Worm (Caenorhabditis elegans): ENCODE data around the gene F10B5.2.

Gene F10B5.2

DNA sequence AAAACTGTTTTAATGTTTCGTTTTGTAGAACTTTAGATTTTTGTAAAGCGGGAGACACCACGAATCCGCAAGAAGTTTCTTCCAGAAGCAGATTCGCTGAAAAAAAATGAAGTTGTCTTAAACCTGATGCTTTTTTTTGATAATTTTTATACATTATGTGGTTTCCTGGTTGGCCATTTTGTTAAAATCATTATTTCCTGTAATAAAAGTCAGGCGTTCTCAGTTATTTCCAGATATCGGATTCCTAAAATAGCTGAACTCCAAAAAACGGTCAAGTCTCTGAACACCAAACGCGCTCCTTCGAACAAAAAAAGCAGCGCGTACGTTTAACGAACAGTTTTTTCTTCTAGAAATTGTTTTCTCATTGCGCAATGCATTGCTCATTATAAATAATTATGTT lies 7.2 kb upstream of the F10B5.2 start:
- TF ChIP-seq pqm-1 (tag; optimal IDR thresholded peaks at IDR 0.05) (no peak), R02D3.7 (tag; optimal IDR thresholded peaks at IDR 0.05) (no peak), Y5F2A.4 (GFP tag; optimal IDR thresholded peaks at IDR 0.05) (no peak), ztf-7 (tag; optimal IDR thresholded peaks at IDR 0.05) (no peak), aha-1 (tag) (peak; percentile 41), unc-130 (GFP tag; optimal IDR thresholded peaks at IDR 0.05) (peak; percentile 32), lsy-2 (tag; optimal IDR thresholded peaks at IDR 0.05) (peak in 1 of 2 experiments; percentile 59), hmg-1.1 (GFP tag; IDR thresholded peaks at IDR 0.05) (peak; percentile 44; the same call in 1 of the 2 replicates), tag-97 (GFP tag; IDR thresholded peaks at IDR 0.05) (no peak), lin-38 (GFP tag; IDR thresholded peaks at IDR 0.05) (peak; percentile 74), dmd-8 (GFP tag; IDR thresholded peaks at IDR 0.05) (no peak), dmd-6 (GFP tag; IDR thresholded peaks at IDR 0.05) (no peak), mep-1 (tag; optimal IDR thresholded peaks at IDR 0.05) (peak; percentile 30), mes-2 (tag; optimal IDR thresholded peaks at IDR 0.05; ENCODE audit: poor library complexity, severe bottlenecking) (peak; percentile 43), nhr-237 (tag; optimal IDR thresholded peaks at IDR 0.05) (no peak), hif-1 (tag; optimal IDR thresholded peaks at IDR 0.05) (peak in 1 of 2 experiments; percentile 67), php-3 (GFP tag; IDR thresholded peaks at IDR 0.05) (no peak), F37D6.2 (tag; optimal IDR thresholded peaks at IDR 0.05) (no peak), nhr-77 (tag; optimal IDR thresholded peaks at IDR 0.05) (no peak), nhr-11 (tag; optimal IDR thresholded peaks at IDR 0.05) (no peak), dpl-1 (GFP tag; optimal IDR thresholded peaks at IDR 0.05) (peak; percentile 41), dve-1 (tag; optimal IDR thresholded peaks at IDR 0.05; ENCODE audit: insufficient read depth) (no peak), ztf-11 (tag; optimal IDR thresholded peaks at IDR 0.05) (no peak)

DNA sequence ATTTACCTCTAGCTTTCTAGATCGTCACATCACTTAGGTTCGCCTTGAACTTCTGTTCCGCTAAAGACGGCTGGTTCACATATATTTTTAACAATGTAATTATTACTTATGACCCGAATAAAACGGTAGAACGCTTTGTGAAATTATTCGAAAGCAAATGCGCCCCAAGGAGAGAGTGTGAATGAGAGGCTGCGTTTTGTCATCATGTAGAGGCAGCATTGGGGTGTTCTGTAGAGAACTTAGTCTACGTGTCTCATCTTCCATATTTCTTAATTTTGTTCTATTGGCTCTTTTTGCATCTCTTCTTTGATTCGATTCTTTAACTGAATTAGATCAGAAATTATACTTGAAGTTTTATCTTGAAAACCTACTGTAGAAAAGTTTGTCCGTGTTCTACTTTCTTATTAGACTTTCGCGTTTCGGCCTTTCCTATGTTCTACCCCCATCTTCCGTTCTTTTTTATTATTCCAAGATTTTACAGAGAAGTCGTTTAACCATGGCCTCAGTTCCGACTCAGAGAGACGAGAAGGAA lies 6.5 kb upstream of the F10B5.2 start, which contains the start of gene cdc-48.2:
Gene cdc-48.2, plus strand, starts transcription at position 482 of the 532 bp plus-strand sequence.
- TF ChIP-seq mxl-3 (GFP tag; optimal IDR thresholded peaks at IDR 0.05), result peak; percentile 7
- peak; percentile 48 for TF ChIP-seq lin-38 (GFP tag; IDR thresholded peaks at IDR 0.05)
- TF ChIP-seq mes-2 (tag; optimal IDR thresholded peaks at IDR 0.05; ENCODE audit: poor library complexity, severe bottlenecking), result peak; percentile 35
- TF ChIP-seq ZK546.5 (tag; optimal IDR thresholded peaks at IDR 0.05), result no peak
- 0 out of 2 replicates have a peak, but pooled peaks have one; percentile 28 for TF ChIP-seq ctbp-1 (GFP tag; IDR thresholded peaks at IDR 0.05)
- TF ChIP-seq tag-97 (GFP tag; IDR thresholded peaks at IDR 0.05), result no peak
- TF ChIP-seq lsy-2 (tag; optimal IDR thresholded peaks at IDR 0.05), result peak in 1 of 2 experiments; percentile 62

DNA sequence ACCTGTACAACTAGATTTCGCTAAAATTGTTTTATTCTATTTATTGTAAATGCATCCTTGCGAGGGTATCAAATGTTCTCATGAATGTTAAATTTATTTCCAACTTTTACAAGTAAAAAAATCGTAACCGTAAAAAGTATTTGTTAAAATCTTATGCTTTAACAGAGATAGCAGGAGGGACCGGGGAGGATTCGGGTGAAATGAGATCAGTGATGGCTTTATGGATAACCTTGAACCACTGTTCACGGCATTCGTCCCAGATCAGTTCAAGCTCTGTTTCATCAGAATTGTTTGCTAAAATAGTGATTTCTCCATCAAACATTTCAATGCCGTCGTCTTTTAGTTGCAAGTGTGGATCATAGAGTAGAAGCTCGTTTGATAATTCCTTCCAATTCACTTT lies 3.4 kb upstream of the F10B5.2 start:
- no peak for TF ChIP-seq nhr-76 (tag; optimal IDR thresholded peaks at IDR 0.05)
- TF ChIP-seq D1046.2 (GFP tag; IDR thresholded peaks at IDR 0.05), result no peak
- no peak for TF ChIP-seq pha-4 (GFP tag; IDR thresholded peaks at IDR 0.05)
- no peak for TF ChIP-seq pha-4 (tag; optimal IDR thresholded peaks at IDR 0.05)
- TF ChIP-seq nhr-25 (tag; optimal IDR thresholded peaks at IDR 0.05; ENCODE audit: borderline replicate concordance, insufficient read depth), result no peak
- TF ChIP-seq snpc-1.2 (GFP tag; IDR thresholded peaks at IDR 0.05), result no peak
- no peak for TF ChIP-seq lim-7 (GFP tag; IDR thresholded peaks at IDR 0.05)
- no peak for TF ChIP-seq sdz-12 (GFP tag; optimal IDR thresholded peaks at IDR 0.05)
- no peak for TF ChIP-seq mdt-29 (GFP tag; IDR thresholded peaks at IDR 0.05)
- no peak for TF ChIP-seq mdl-1 (tag; optimal IDR thresholded peaks at IDR 0.05)
- TF ChIP-seq aha-1 (tag), result no peak
- no peak for TF ChIP-seq jun-1 (tag; optimal IDR thresholded peaks at IDR 0.05)
- TF ChIP-seq attf-4 (tag; optimal IDR thresholded peaks at IDR 0.05), result no peak
- peak; percentile 5 for TF ChIP-seq mes-2 (tag; optimal IDR thresholded peaks at IDR 0.05; ENCODE audit: poor library complexity, severe bottlenecking)
- no peak for TF ChIP-seq Y48G9A.11 (GFP tag; IDR thresholded peaks at IDR 0.05)
- no peak for TF ChIP-seq ZK546.5 (tag; optimal IDR thresholded peaks at IDR 0.05)
- no peak for TF ChIP-seq lin-39 (tag; optimal IDR thresholded peaks at IDR 0.05)
- no peak for TF ChIP-seq ceh-28 (tag; optimal IDR thresholded peaks at IDR 0.05)
- no peak for TF ChIP-seq Y105C5A.15 (GFP tag; IDR thresholded peaks at IDR 0.05)
- no peak for TF ChIP-seq dmd-9 (GFP tag; IDR thresholded peaks at IDR 0.05)
- no peak for TF ChIP-seq ZK337.2 (GFP tag; IDR thresholded peaks at IDR 0.05)
- no peak for TF ChIP-seq mep-1 (tag; optimal IDR thresholded peaks at IDR 0.05)
- no peak for TF ChIP-seq lin-29 (GFP tag; IDR thresholded peaks at IDR 0.05)
- TF ChIP-seq F49E8.2 (tag; optimal IDR thresholded peaks at IDR 0.05; ENCODE audit: borderline replicate concordance), result peak; percentile 1
- no peak for TF ChIP-seq nhr-42 (GFP tag; IDR thresholded peaks at IDR 0.05)
- TF ChIP-seq F26F4.8 (GFP tag; conservative IDR thresholded peaks at IDR 0.05), result no peak

Measured in whole organism, L4 larva.